Fruit fly (Drosophila melanogaster): ENCODE results near the gene COX6CL.

Gene COX6CL

dm6 chr2L:5771179-5771578, 47.1 kb downstream of the COX6CL start (continued):
- TF ChIP-seq CG6689 (GFP tag; IDR thresholded peaks at IDR 0.05), result no peak
- no peak for TF ChIP-seq disco-r (GFP tag; optimal IDR thresholded peaks at IDR 0.05)
- TF ChIP-seq CG12071 (GFP tag; optimal IDR thresholded peaks at IDR 0.05), result no peak
- no peak for TF ChIP-seq emc (GFP tag; optimal IDR thresholded peaks at IDR 0.05)
- no peak for TF ChIP-seq wor (GFP tag; IDR thresholded peaks at IDR 0.05)
- TF ChIP-seq br (optimal IDR thresholded peaks at IDR 0.05), result no peak
- no peak for TF ChIP-seq unc-4 (GFP tag; IDR thresholded peaks at IDR 0.05; ENCODE audit: partially characterized antibody)
- no peak for TF ChIP-seq ewg (GFP tag; optimal IDR thresholded peaks at IDR 0.05)
- TF ChIP-seq HmgZ (tag; optimal IDR thresholded peaks at IDR 0.05), result peak; percentile 45
- no peak for TF ChIP-seq CG7556 (GFP tag; optimal IDR thresholded peaks at IDR 0.05)
- peak; percentile 69 for TF ChIP-seq sisA (GFP tag; IDR thresholded peaks at IDR 0.05)
- TF ChIP-seq CG1024 (GFP tag; IDR thresholded peaks at IDR 0.05), result 0 out of 2 replicates have a peak, but pooled peaks have one; percentile 4
- TF ChIP-seq CG4730 (GFP tag; IDR thresholded peaks at IDR 0.05), result peak; percentile 15; the same call in 1 of the 2 replicates
- no peak for TF ChIP-seq ERR (GFP tag; optimal IDR thresholded peaks at IDR 0.05)
- peak; percentile 58; the same call in 3 of the 4 replicates for TF ChIP-seq Gug (GFP tag; IDR thresholded peaks at IDR 0.05)
- TF ChIP-seq Sin3A (optimal IDR thresholded peaks at IDR 0.05), result no peak
- no peak for TF ChIP-seq H15 (GFP tag; IDR thresholded peaks at IDR 0.05)
- no peak for TF ChIP-seq gt (GFP tag; IDR thresholded peaks at IDR 0.05)
- no peak for TF ChIP-seq CG17385 (GFP tag; optimal IDR thresholded peaks at IDR 0.05)
- TF ChIP-seq CG34422 (GFP tag; IDR thresholded peaks at IDR 0.05), result peak; percentile 65; the same call in 2 of the 3 replicates
- TF ChIP-seq CG10209 (GFP tag; optimal IDR thresholded peaks at IDR 0.05), result no peak
- TF ChIP-seq NfI (GFP tag; optimal IDR thresholded peaks at IDR 0.05), result no peak
- no peak for TF ChIP-seq Lim3 (GFP tag; IDR thresholded peaks at IDR 0.05)
- TF ChIP-seq NK7.1 (GFP tag; optimal IDR thresholded peaks at IDR 0.05), result no peak
- TF ChIP-seq CoRest (tag; optimal IDR thresholded peaks at IDR 0.05), result no peak
- peak; percentile 39 for TF ChIP-seq az2 (GFP tag; optimal IDR thresholded peaks at IDR 0.05)
- no peak for TF ChIP-seq D19A (tag; optimal IDR thresholded peaks at IDR 0.05)
- 0 out of 2 replicates have a peak, but pooled peaks have one; percentile 10 for TF ChIP-seq CG32772 (GFP tag; IDR thresholded peaks at IDR 0.05)
- TF ChIP-seq MBD-R2 (GFP tag; IDR thresholded peaks at IDR 0.05), result peak; percentile 16; the same call in 1 of the 2 replicates
- TF ChIP-seq CG4424 (GFP tag; optimal IDR thresholded peaks at IDR 0.05), result peak; percentile 41
- peak; percentile 51; the same call in 2 of the 3 replicates for TF ChIP-seq ase (GFP tag; IDR thresholded peaks at IDR 0.05)
- peak; percentile 50; the same call in 2 of the 3 replicates for TF ChIP-seq zfh1 (GFP tag; IDR thresholded peaks at IDR 0.05)
- TF ChIP-seq Trl (optimal IDR thresholded peaks at IDR 0.05), result no peak
- TF ChIP-seq Trl (GFP tag; optimal IDR thresholded peaks at IDR 0.05), result peak; percentile 13
- 0 out of 2 replicates have a peak, but pooled peaks have one; percentile 10 for TF ChIP-seq gsb (GFP tag; IDR thresholded peaks at IDR 0.05)
- TF ChIP-seq HLH4C (GFP tag; IDR thresholded peaks at IDR 0.05; ENCODE audit: partially characterized antibody), result peak; percentile 62
- TF ChIP-seq esg (GFP tag; conservative IDR thresholded peaks at IDR 0.05), result no peak
- TF ChIP-seq ssp (GFP tag; IDR thresholded peaks at IDR 0.05), result peak; percentile 27; the same call in 1 of the 2 replicates
- TF ChIP-seq CG30431 (GFP tag; optimal IDR thresholded peaks at IDR 0.05), result no peak
- TF ChIP-seq amos (GFP tag; IDR thresholded peaks at IDR 0.05; ENCODE audit: partially characterized antibody), result peak; percentile 82
- TF ChIP-seq CG3281 (GFP tag; optimal IDR thresholded peaks at IDR 0.05), result no peak
- TF ChIP-seq Hr3 (GFP tag; optimal IDR thresholded peaks at IDR 0.05), result peak; percentile 8
- TF ChIP-seq NFAT (GFP tag; IDR thresholded peaks at IDR 0.05), result no peak; the same call in 1 of the 2 replicates
- peak; percentile 35 for TF ChIP-seq Mad (GFP tag; optimal IDR thresholded peaks at IDR 0.05)
- TF ChIP-seq luna (GFP tag; optimal IDR thresholded peaks at IDR 0.05), result no peak
- no peak for TF ChIP-seq CG7987 (GFP tag; optimal IDR thresholded peaks at IDR 0.05)
- no peak for TF ChIP-seq Sox100B (GFP tag; optimal IDR thresholded peaks at IDR 0.05)
- TF ChIP-seq ro (GFP tag; IDR thresholded peaks at IDR 0.05), result no peak; the same call in 1 of the 2 replicates
- TF ChIP-seq MESR4 (GFP tag; optimal IDR thresholded peaks at IDR 0.05), result no peak
- no peak for TF ChIP-seq Doc3 (GFP tag; IDR thresholded peaks at IDR 0.05; ENCODE audit: partially characterized antibody)

Measured in whole organism, embryonic.